Fruit fly (Drosophila melanogaster) whole organism, adult: ENCODE data around the gene CG3117.
A peak's percentile ranks its signal among the peaks of the same experiment; 100 is the strongest.

ENCODE experiments used
- CG11617 ChIP-seq: fragments of 200-800 bp; sonication (Bioruptor generic); optimal IDR thresholded peaks from 2 replicates; lab custom pipeline; 2017; ENCODE audit warnings: mild to moderate bottlenecking, missing biosample characterization, missing genetic modification reagents, missing genetic modification characterization
- CG12768 ChIP-seq: fragments of 200-800 bp; sonication (Bioruptor generic); optimal IDR thresholded peaks from 2 replicates; lab custom pipeline; 2017; ENCODE audit warnings: missing biosample characterization, missing genetic modification characterization, mild to moderate bottlenecking, moderate library complexity, missing genetic modification reagents
- CG1620 ChIP-seq: fragments of 200-800 bp; sonication (Bioruptor generic); optimal IDR thresholded peaks from 2 replicates; lab custom pipeline; 2016; ENCODE audit warnings: missing biosample characterization, missing genetic modification characterization
- CG7045 ChIP-seq: fragments of 200-800 bp; sonication (Bioruptor generic); optimal IDR thresholded peaks from 2 replicates; lab custom pipeline; 2017; ENCODE audit warnings: missing biosample characterization, mild to moderate bottlenecking, missing genetic modification characterization
- Clk ChIP-seq: fragments of 200-800 bp; sonication (Bioruptor generic); optimal IDR thresholded peaks from 2 replicates; lab custom pipeline; 2017; ENCODE audit warnings: missing biosample characterization, missing genetic modification characterization
- bab1 ChIP-seq: fragments of 200-800 bp; sonication (Bioruptor generic); optimal IDR thresholded peaks from 3 replicates; lab custom pipeline; 2019; ENCODE audit warnings: missing biosample characterization, mild to moderate bottlenecking, missing genetic modification characterization, moderate library complexity
- cic ChIP-seq: fragments of 200-800 bp; sonication (Bioruptor generic); optimal IDR thresholded peaks from 2 replicates; lab custom pipeline; 2017; ENCODE audit warnings: missing biosample characterization, mild to moderate bottlenecking, missing genetic modification characterization, moderate library complexity
- kay ChIP-seq: fragments of 200-800 bp; sonication (Bioruptor generic); peaks from one replicate; lab custom pipeline; 2016; ENCODE audit warnings: missing biosample characterization, missing genetic modification characterization, borderline replicate concordance
- pad ChIP-seq: fragments of 200-800 bp; sonication (Bioruptor generic); optimal IDR thresholded peaks from 3 replicates; lab custom pipeline; 2017; ENCODE audit warnings: missing biosample characterization, missing genetic modification characterization, mild to moderate bottlenecking, moderate library complexity, missing genetic modification reagents

dm6 chr2L:2830341-2830800 lies 16.6 kb downstream of the CG3117 start:
- TF ChIP-seq CG12768 (no peak), cic (no peak), CG11617 (GFP tag; lab: Kevin White, UChicago) (no peak), CG7045 (GFP tag; lab: Kevin White, UChicago) (peak; percentile 56), kay (GFP tag; lab: Kevin White, UChicago) (no peak), CG1620 (GFP tag; lab: Kevin White, UChicago) (no peak), Clk (GFP tag; lab: Kevin White, UChicago) (no peak), pad (GFP tag; lab: Kevin White, UChicago) (no peak), bab1 (peak; percentile 12)
